Fruit fly (Drosophila melanogaster) whole organism, wandering third instar larva: ENCODE measurements around the gene yrt.

Source experiments
- Dfd ChIP-seq: fragments of >200 bp; optimal IDR thresholded peaks from 2 replicates; lab custom pipeline; 2017; ENCODE audit warnings: missing biosample characterization, missing genetic modification characterization
- HLH106 ChIP-seq: fragments of 200-800 bp; optimal IDR thresholded peaks from 3 replicates; lab custom pipeline; 2019; ENCODE audit warnings: missing biosample characterization, mild to moderate bottlenecking, missing genetic modification characterization, moderate library complexity
- Hnf4 ChIP-seq: fragments of 200-800 bp; sonication (Bioruptor generic); optimal IDR thresholded peaks from 2 replicates; lab custom pipeline; 2016; ENCODE audit warnings: missing biosample characterization, mild to moderate bottlenecking, missing genetic modification characterization
- Vsx2 ChIP-seq: fragments of 200-300, 225-300 bp; sonication (Bioruptor generic); optimal IDR thresholded peaks from 2 replicates; lab custom pipeline; 2018; ENCODE audit warnings: missing biosample characterization, missing genetic modification characterization; ENCODE audit not compliant: partially characterized antibody
- brk ChIP-seq: fragments of 200-800 bp; sonication (Bioruptor generic); optimal IDR thresholded peaks from 2 replicates; lab custom pipeline; 2016; ENCODE audit warnings: missing biosample characterization, mild to moderate bottlenecking, missing genetic modification characterization
- dl ChIP-seq, 2 experiments: fragments of 175-275, 200-275 bp in 1 of 2; fragments of 200-275 bp in 1 of 2; sonication (Bioruptor generic); optimal IDR thresholded peaks; lab custom pipeline; 2018; ENCODE audit warnings: mild to moderate bottlenecking in 2 of 2, missing biosample characterization in 2 of 2, missing genetic modification characterization in 2 of 2, moderate library complexity in 2 of 2; ENCODE audit not compliant: partially characterized antibody in 2 of 2, insufficient read depth in 1 of 2
- fru ChIP-seq: fragments of 200-800 bp; sonication (Bioruptor generic); optimal IDR thresholded peaks from 3 replicates; lab custom pipeline; 2016; ENCODE audit warnings: missing biosample characterization, mild to moderate bottlenecking, missing genetic modification characterization
- h ChIP-seq: fragments of 200-800 bp; sonication (Bioruptor generic); optimal IDR thresholded peaks from 3 replicates; lab custom pipeline; 2016; ENCODE audit warnings: missing biosample characterization, mild to moderate bottlenecking, missing genetic modification characterization
- pan ChIP-seq: fragments of >200 bp; optimal IDR thresholded peaks from 2 replicates; lab custom pipeline; 2017

DNA sequence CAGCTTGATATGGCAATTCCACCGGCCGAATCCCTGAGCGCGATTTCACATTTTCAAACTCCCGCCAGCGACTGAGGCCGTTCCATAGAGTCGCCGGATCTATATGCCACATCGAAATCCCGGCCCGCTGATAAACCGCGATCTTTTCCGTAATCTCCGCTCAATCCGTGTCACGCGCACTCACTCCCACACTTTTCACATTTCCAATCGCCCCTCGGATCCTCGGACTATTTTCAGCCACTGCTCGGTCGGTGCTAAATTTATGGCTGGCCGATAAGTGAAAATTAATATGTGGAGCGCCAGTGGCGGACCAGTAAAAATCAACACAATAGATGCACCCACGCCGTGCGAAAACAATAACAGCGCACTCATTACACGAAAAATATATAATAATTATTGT lies 41.8 kb downstream of the yrt start:
- no peak for TF ChIP-seq pan (lab: Kevin White, UChicago)
- no peak for TF ChIP-seq brk (GFP tag; lab: Kevin White, UChicago)
- no peak for TF ChIP-seq dl (GFP tag; optimal IDR thresholded peaks at IDR 0.05; lab: Kevin White, UChicago; ENCODE audit: insufficient read depth in 1 of 2, partially characterized antibody in 2 of 2)
- TF ChIP-seq h (GFP tag; lab: Kevin White, UChicago): no peak
- TF ChIP-seq fru: no peak
- TF ChIP-seq HLH106 (tag; lab: Kevin White, UChicago): no peak
- TF ChIP-seq Dfd: no peak
- no peak for TF ChIP-seq Hnf4 (GFP tag; lab: Kevin White, UChicago)
- TF ChIP-seq Vsx2 (GFP tag; lab: Kevin White, UChicago): no peak
